Worm (Caenorhabditis elegans) whole organism, young adult: Measurements from ENCODE around the gene dsl-4.

ENCODE experiments used
- B0336.3 ChIP-seq: fragments of 200-800 bp; sonication (Bioruptor generic); IDR thresholded peaks from 2 replicates; pipeline ENCODE4 v1.3.6; 2022; ENCODE audit warnings: missing genetic modification characterization, missing compliant biosample characterization
- D2030.7 ChIP-seq: fragments of 200-800 bp; sonication (Bioruptor generic); IDR thresholded peaks from 2 replicates; pipeline ENCODE4 v1.3.6; 2022; ENCODE audit warnings: missing genetic modification reagents, missing genetic modification characterization, missing compliant biosample characterization
- F33H1.4 ChIP-seq: fragments of 200-800 bp; sonication (Bioruptor generic); IDR thresholded peaks from 2 replicates; pipeline ENCODE4 v1.3.6; 2022; ENCODE audit warnings: missing genetic modification reagents, missing genetic modification characterization, missing compliant biosample characterization
- F52B5.7 ChIP-seq: sonication (generic microtip); optimal IDR thresholded peaks from 2 replicates; lab custom pipeline; 2016; ENCODE audit warnings: mild to moderate bottlenecking, missing genetic modification characterization, missing compliant biosample characterization
- akir-1 ChIP-seq: fragments of 200-800 bp; sonication (Bioruptor generic); optimal IDR thresholded peaks from 2 replicates; lab custom pipeline; 2018; ENCODE audit warnings: mild to moderate bottlenecking, missing genetic modification characterization, moderate library complexity, missing compliant biosample characterization
- aptf-3 ChIP-seq: fragments of 200-800 bp; sonication (Bioruptor generic); IDR thresholded peaks from 2 replicates; pipeline ENCODE4 v1.3.6; 2022; ENCODE audit warnings: missing genetic modification characterization, missing compliant biosample characterization
- ceh-100 ChIP-seq: fragments of 200-800 bp; sonication (Bioruptor generic); IDR thresholded peaks from 2 replicates; pipeline ENCODE4 v1.3.6; 2022; ENCODE audit warnings: missing genetic modification reagents, missing genetic modification characterization, missing compliant biosample characterization
- dpl-1 ChIP-seq: fragments of 150-350 bp; optimal IDR thresholded peaks from 2 replicates; lab custom pipeline; 2014; ENCODE audit warnings: missing biosample characterization, missing genetic modification reagents, missing genetic modification characterization
- gei-17 ChIP-seq: fragments of 200-800 bp; sonication (Bioruptor generic); optimal IDR thresholded peaks from 2 replicates; lab custom pipeline; 2018; ENCODE audit warnings: mild to moderate bottlenecking, missing genetic modification characterization, missing compliant biosample characterization
- lsy-27 ChIP-seq: sonication (generic microtip); optimal IDR thresholded peaks from 2 replicates; lab custom pipeline; 2017; ENCODE audit warnings: missing genetic modification characterization, mild to moderate bottlenecking, missing compliant biosample characterization, antibody characterized with exemption, missing genotype, borderline replicate concordance; ENCODE audit not compliant: insufficient read depth
- madf-10 ChIP-seq: sonication (generic microtip); optimal IDR thresholded peaks from 2 replicates; lab custom pipeline; 2016; ENCODE audit warnings: mild to moderate bottlenecking, missing genetic modification characterization, missing compliant biosample characterization
- rcor-1 ChIP-seq: fragments of 200-800 bp; sonication (Bioruptor generic); IDR thresholded peaks from 2 replicates; pipeline ENCODE4 v1.3.6; 2022; ENCODE audit warnings: missing genetic modification reagents, missing genetic modification characterization, missing compliant biosample characterization
- repo-1 ChIP-seq: sonication (generic microtip); optimal IDR thresholded peaks from 2 replicates; lab custom pipeline; 2017; ENCODE audit warnings: mild to moderate bottlenecking, missing genetic modification characterization, missing compliant biosample characterization
- sdz-38 ChIP-seq: sonication (generic microtip); optimal IDR thresholded peaks from 2 replicates; lab custom pipeline; 2016; ENCODE audit warnings: missing genotype, missing genetic modification characterization, missing compliant biosample characterization
- sea-2 ChIP-seq: fragments of 200-800 bp; sonication (Bioruptor generic); IDR thresholded peaks from 2 replicates; pipeline ENCODE4 v1.3.6; 2022; ENCODE audit warnings: missing genetic modification characterization, missing compliant biosample characterization
- snpc-1.1 ChIP-seq: sonication (generic microtip); optimal IDR thresholded peaks from 2 replicates; lab custom pipeline; 2017; ENCODE audit warnings: missing genetic modification characterization, mild to moderate bottlenecking, missing compliant biosample characterization, antibody characterized with exemption, moderate library complexity, missing genotype, missing genetic modification reagents; ENCODE audit not compliant: insufficient read depth
- tbx-9 ChIP-seq: sonication (generic microtip); optimal IDR thresholded peaks from 2 replicates; lab custom pipeline; 2016; ENCODE audit warnings: borderline replicate concordance, missing genetic modification characterization, inconsistent platforms, missing compliant biosample characterization
- ztf-3 ChIP-seq: fragments of 200-800 bp; sonication (Bioruptor generic); optimal IDR thresholded peaks from 2 replicates; lab custom pipeline; 2018; ENCODE audit warnings: mild to moderate bottlenecking, missing genetic modification characterization, missing compliant biosample characterization

dsl-4 gene

ce11 chrX:14141344-14141841 lies 51.2 kb downstream of the dsl-4 start:
- TF ChIP-seq madf-10, result no peak
- TF ChIP-seq aptf-3 (GFP tag; lab: Robert Waterston, UW), result no peak
- TF ChIP-seq sea-2 (GFP tag; lab: Robert Waterston, UW), result no peak
- no peak for TF ChIP-seq tbx-9 (tag; lab: Kevin White, UChicago)
- TF ChIP-seq snpc-1.1 (tag; lab: Kevin White, UChicago), result no peak
- TF ChIP-seq dpl-1, result no peak
- TF ChIP-seq lsy-27, result no peak
- no peak for TF ChIP-seq rcor-1 (GFP tag; lab: Robert Waterston, UW)
- TF ChIP-seq D2030.7, result no peak
- no peak for TF ChIP-seq akir-1 (GFP tag; lab: Kevin White, UChicago)
- no peak for TF ChIP-seq gei-17
- TF ChIP-seq B0336.3, result no peak
- TF ChIP-seq ceh-100 (GFP tag; lab: Robert Waterston, UW), result no peak
- no peak for TF ChIP-seq repo-1
- TF ChIP-seq F33H1.4 (GFP tag; lab: Robert Waterston, UW), result no peak
- TF ChIP-seq ztf-3, result no peak
- no peak for TF ChIP-seq F52B5.7 (tag; lab: Kevin White, UChicago)
- TF ChIP-seq sdz-38 (tag; lab: Kevin White, UChicago), result no peak
- TF ChIP-seq, all 124 proteins: peak for 0
